Worm (Caenorhabditis elegans) whole organism, L4 larva: ENCODE data around the gene unc-41.

Experiments used
- D1046.2 ChIP-seq: fragments of 200-800 bp; sonication (Bioruptor generic); IDR thresholded peaks from 2 replicates; pipeline ENCODE4 v1.3.6; 2022; ENCODE audit warnings: missing genetic modification characterization, missing compliant biosample characterization
- F26F4.8 ChIP-seq: fragments of 200-800 bp; sonication (Bioruptor generic); conservative IDR thresholded peaks from 2 replicates; pipeline ENCODE4 v1.3.6; 2022; ENCODE audit warnings: missing genetic modification characterization, missing compliant biosample characterization
- T20F7.1 ChIP-seq: fragments of 200-800 bp; sonication (Bioruptor generic); optimal IDR thresholded peaks from 2 replicates; lab custom pipeline; 2018; ENCODE audit warnings: mild to moderate bottlenecking, missing genetic modification characterization, missing compliant biosample characterization
- T26A8.4 ChIP-seq: fragments of 200-800 bp; sonication (Bioruptor generic); IDR thresholded peaks from 2 replicates; pipeline ENCODE4 v1.3.6; 2022; ENCODE audit warnings: missing genetic modification characterization, missing compliant biosample characterization
- Y48G9A.11 ChIP-seq: fragments of 200-800 bp; sonication (Bioruptor generic); IDR thresholded peaks from 2 replicates; pipeline ENCODE4 v1.3.6; 2022; ENCODE audit warnings: missing genetic modification reagents, missing genetic modification characterization, missing compliant biosample characterization
- Y75B8A.6 ChIP-seq: fragments of 200-800 bp; sonication (Bioruptor generic); IDR thresholded peaks from 2 replicates; pipeline ENCODE4 v1.3.6; 2022; ENCODE audit warnings: missing genetic modification reagents, missing genetic modification characterization, missing compliant biosample characterization
- aha-1 ChIP-seq: fragments of 150-350 bp; peaks from one replicate; lab custom pipeline; 2014; ENCODE audit warnings: missing biosample characterization, missing genetic modification characterization
- aly-2 ChIP-seq: sonication (generic microtip); optimal IDR thresholded peaks from 2 replicates; lab custom pipeline; 2018; ENCODE audit warnings: missing biosample characterization, missing genetic modification characterization
- ama-1 ChIP-seq: fragments of 150-350 bp; optimal IDR thresholded peaks from 2 replicates; lab custom pipeline; 2014; ENCODE audit warnings: inconsistent platforms, mixed read lengths
- attf-4 ChIP-seq: sonication (generic microtip); optimal IDR thresholded peaks from 3 replicates; lab custom pipeline; 2017; ENCODE audit warnings: missing biosample characterization, missing genetic modification characterization
- ceh-32 ChIP-seq: sonication (generic microtip); optimal IDR thresholded peaks from 2 replicates; lab custom pipeline; 2016; ENCODE audit warnings: mild to moderate bottlenecking, missing genetic modification characterization, missing compliant biosample characterization; ENCODE audit not compliant: poor library complexity
- ceh-44 ChIP-seq: fragments of 200-800 bp; sonication (Bioruptor generic); IDR thresholded peaks from 2 replicates; pipeline ENCODE4 v1.3.6; 2022; ENCODE audit warnings: missing genetic modification reagents, missing genetic modification characterization, missing compliant biosample characterization
- cey-2 ChIP-seq: sonication (generic microtip); optimal IDR thresholded peaks from 3 replicates; lab custom pipeline; 2017; ENCODE audit warnings: missing genetic modification characterization, mild to moderate bottlenecking, missing compliant biosample characterization, antibody characterized with exemption, borderline replicate concordance; ENCODE audit not compliant: insufficient read depth
- ctbp-1 ChIP-seq: fragments of 200-800 bp; sonication (Bioruptor generic); IDR thresholded peaks from 2 replicates; pipeline ENCODE4 v1.3.6; 2022; ENCODE audit warnings: missing genetic modification reagents, missing genetic modification characterization, missing compliant biosample characterization
- daf-16 ChIP-seq, 3 experiments: sonication (generic microtip); optimal IDR thresholded peaks; 2 replicates each; lab custom pipeline; 2016 to 2017; ENCODE audit warnings: missing genetic modification characterization in 3 of 3, missing genetic modification reagents in 3 of 3, mild to moderate bottlenecking in 2 of 3, missing compliant biosample characterization in 2 of 3, missing biosample characterization in 1 of 3, moderate library complexity in 1 of 3
- dmd-6 ChIP-seq: fragments of 200-800 bp; sonication (Bioruptor generic); IDR thresholded peaks from 2 replicates; pipeline ENCODE4 v1.3.6; 2022; ENCODE audit warnings: missing genetic modification reagents, missing genetic modification characterization, missing compliant biosample characterization
- duxl-1 ChIP-seq: sonication (generic microtip); optimal IDR thresholded peaks from 2 replicates; lab custom pipeline; 2016; ENCODE audit warnings: mild to moderate bottlenecking, missing genetic modification characterization, moderate library complexity, missing compliant biosample characterization; ENCODE audit not compliant: poor library complexity
- fos-1 ChIP-seq: fragments of 150-350 bp; optimal IDR thresholded peaks from 2 replicates; lab custom pipeline; 2014; ENCODE audit warnings: missing biosample characterization, missing genetic modification characterization
- gei-8 ChIP-seq: fragments of 200-800 bp; sonication (Bioruptor generic); optimal IDR thresholded peaks from 2 replicates; lab custom pipeline; 2018; ENCODE audit warnings: mild to moderate bottlenecking, missing genetic modification characterization, missing compliant biosample characterization
- hif-1 ChIP-seq, 2 experiments: sonication (generic microtip); optimal IDR thresholded peaks; 2 replicates each; lab custom pipeline; 2016 to 2017; ENCODE audit warnings: missing compliant biosample characterization in 2 of 2, missing genetic modification characterization in 2 of 2, missing genetic modification reagents in 2 of 2, missing genotype in 2 of 2, mild to moderate bottlenecking in 1 of 2
- hlh-11 ChIP-seq: fragments of 200-800 bp; sonication (Bioruptor generic); optimal IDR thresholded peaks from 2 replicates; lab custom pipeline; 2018; ENCODE audit warnings: mild to moderate bottlenecking, missing genetic modification characterization, missing compliant biosample characterization
- hlh-30 ChIP-seq: sonication (generic microtip); optimal IDR thresholded peaks from 2 replicates; lab custom pipeline; 2017; ENCODE audit warnings: antibody characterized with exemption, mild to moderate bottlenecking, missing genetic modification characterization, missing compliant biosample characterization; ENCODE audit not compliant: insufficient read depth
- hmg-1.1 ChIP-seq: fragments of 200-800 bp; sonication (Bioruptor generic); IDR thresholded peaks from 2 replicates; pipeline ENCODE4 v1.3.6; 2022; ENCODE audit warnings: missing genetic modification reagents, missing genetic modification characterization, missing compliant biosample characterization
- lim-7 ChIP-seq: fragments of 200-800 bp; sonication (Bioruptor generic); IDR thresholded peaks from 2 replicates; pipeline ENCODE4 v1.3.6; 2022; ENCODE audit warnings: missing genetic modification characterization, missing compliant biosample characterization
- lin-1 ChIP-seq: fragments of 200-800 bp; sonication (Bioruptor generic); IDR thresholded peaks from 2 replicates; pipeline ENCODE4 v1.3.6; 2022; ENCODE audit warnings: missing genetic modification reagents, missing genetic modification characterization, missing compliant biosample characterization
- lin-13 ChIP-seq: fragments of 150-350 bp; optimal IDR thresholded peaks from 2 replicates; lab custom pipeline; 2014; ENCODE audit warnings: missing biosample characterization, missing genetic modification reagents, missing genetic modification characterization
- lin-29 ChIP-seq: fragments of 200-800 bp; sonication (Bioruptor generic); IDR thresholded peaks from 2 replicates; pipeline ENCODE4 v1.3.6; 2022; ENCODE audit warnings: missing genetic modification reagents, missing genetic modification characterization, missing compliant biosample characterization
- lir-3 ChIP-seq: sonication (generic microtip); optimal IDR thresholded peaks from 2 replicates; lab custom pipeline; 2016; ENCODE audit warnings: mild to moderate bottlenecking, missing genetic modification characterization, missing compliant biosample characterization
- lsy-2 ChIP-seq, 2 experiments: fragments of 150-350 bp in 1 of 2; sonication (generic microtip) in 1 of 2; optimal IDR thresholded peaks; 2 replicates each; lab custom pipeline; 2014 to 2017; ENCODE audit warnings: missing biosample characterization in 2 of 2, missing genetic modification characterization in 2 of 2
- madf-9 ChIP-seq: fragments of 200-800 bp; sonication (Bioruptor generic); conservative IDR thresholded peaks from 2 replicates; pipeline ENCODE4 v1.3.6; 2022; ENCODE audit warnings: missing genetic modification reagents, missing genetic modification characterization, missing compliant biosample characterization
- mdt-29 ChIP-seq: fragments of 200-800 bp; sonication (Bioruptor generic); IDR thresholded peaks from 2 replicates; pipeline ENCODE4 v1.3.6; 2022; ENCODE audit warnings: missing genetic modification reagents, missing genetic modification characterization, missing compliant biosample characterization
- nhr-10 ChIP-seq: fragments of 150-350 bp; optimal IDR thresholded peaks from 2 replicates; lab custom pipeline; 2014; ENCODE audit warnings: missing biosample characterization, missing genetic modification characterization
- nhr-11 ChIP-seq: fragments of 150-350 bp; optimal IDR thresholded peaks from 2 replicates; lab custom pipeline; 2014; ENCODE audit warnings: missing biosample characterization, missing genetic modification characterization
- nhr-111 ChIP-seq: fragments of 200-800 bp; sonication (Bioruptor generic); optimal IDR thresholded peaks from 2 replicates; lab custom pipeline; 2018; ENCODE audit warnings: mild to moderate bottlenecking, missing genetic modification characterization, missing compliant biosample characterization
- nhr-28 ChIP-seq: fragments of 150-350 bp; optimal IDR thresholded peaks from 2 replicates; lab custom pipeline; 2014; ENCODE audit warnings: missing biosample characterization, missing genetic modification characterization
- nhr-48 ChIP-seq: sonication (generic microtip); optimal IDR thresholded peaks from 2 replicates; lab custom pipeline; 2016; ENCODE audit warnings: mild to moderate bottlenecking, missing genetic modification characterization, missing compliant biosample characterization
- nhr-6 ChIP-seq: fragments of 150-350 bp; optimal IDR thresholded peaks from 2 replicates; lab custom pipeline; 2014; ENCODE audit warnings: missing biosample characterization, missing genetic modification characterization
- nhr-76 ChIP-seq: fragments of 150-350 bp; optimal IDR thresholded peaks from 2 replicates; lab custom pipeline; 2014; ENCODE audit warnings: missing biosample characterization, missing genetic modification characterization
- php-3 ChIP-seq: fragments of 200-800 bp; sonication (Bioruptor generic); IDR thresholded peaks from 2 replicates; pipeline ENCODE4 v1.3.6; 2022; ENCODE audit warnings: missing genetic modification reagents, missing genetic modification characterization, missing compliant biosample characterization
- pqm-1 ChIP-seq: sonication (generic microtip); optimal IDR thresholded peaks from 2 replicates; lab custom pipeline; 2017; ENCODE audit warnings: missing biosample characterization, missing genetic modification characterization
- sdz-12 ChIP-seq: fragments of 200-800 bp; sonication (Bioruptor generic); optimal IDR thresholded peaks from 2 replicates; lab custom pipeline; 2018; ENCODE audit warnings: mild to moderate bottlenecking, missing genetic modification characterization, missing compliant biosample characterization
- skn-1 ChIP-seq: fragments of 150-350 bp; optimal IDR thresholded peaks from 2 replicates; lab custom pipeline; 2014; ENCODE audit warnings: missing biosample characterization, missing genetic modification characterization
- tag-97 ChIP-seq: fragments of 200-800 bp; sonication (Bioruptor generic); IDR thresholded peaks from 2 replicates; pipeline ENCODE4 v1.3.6; 2022; ENCODE audit warnings: missing genetic modification characterization, missing compliant biosample characterization
- tra-1 ChIP-seq: fragments of 200-800 bp; sonication (Bioruptor generic); IDR thresholded peaks from 2 replicates; pipeline ENCODE4 v1.3.6; 2022; ENCODE audit warnings: missing genetic modification reagents, missing genetic modification characterization, missing compliant biosample characterization
- unc-62 ChIP-seq, 3 experiments: fragments of 150-350 bp in 1 of 3; sonication (generic microtip); optimal IDR thresholded peaks in 2 of 3; peaks in 1 of 3; 1 replicate in 1 of 3; 2 replicates in 2 of 3; lab custom pipeline; 2014 to 2017; ENCODE audit warnings: missing biosample characterization in 3 of 3, missing genetic modification characterization in 3 of 3, missing genetic modification reagents in 3 of 3, missing genotype in 1 of 3
- zfp-3 ChIP-seq: fragments of 200-800 bp; sonication (Bioruptor generic); conservative IDR thresholded peaks from 2 replicates; pipeline ENCODE4 v1.3.6; 2022; ENCODE audit warnings: missing genetic modification reagents, missing genetic modification characterization, missing compliant biosample characterization
- zip-11 ChIP-seq: fragments of 200-800 bp; sonication (Bioruptor generic); IDR thresholded peaks from 2 replicates; pipeline ENCODE4 v1.3.6; 2022; ENCODE audit warnings: missing genetic modification characterization, missing compliant biosample characterization

The unc-41 gene

DNA sequence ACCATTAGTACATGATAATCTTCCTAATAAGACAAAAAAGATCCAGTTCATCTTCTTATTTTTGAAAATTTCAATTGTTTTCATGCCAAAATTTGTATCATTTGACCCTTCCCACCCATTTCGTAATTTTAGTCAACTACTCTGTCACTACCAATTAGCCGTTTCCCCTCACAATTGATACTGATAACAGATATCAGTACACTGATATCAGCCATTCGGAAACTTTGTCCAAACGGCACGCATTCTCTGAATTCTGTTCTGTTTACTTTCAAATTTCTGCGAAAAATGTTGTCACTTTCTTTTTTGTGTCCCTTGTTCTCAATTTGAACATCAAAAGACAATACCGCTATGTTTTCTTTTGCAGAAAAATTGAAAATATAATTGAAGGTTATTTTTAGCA lies 36.6 kb upstream of the unc-41 start (continued):
- TF ChIP-seq Y48G9A.11 (no peak), nhr-111 (GFP tag; lab: Kevin White, UChicago) (no peak), zfp-3 (GFP tag; lab: Robert Waterston, UW) (no peak), lsy-2 (tag; optimal IDR thresholded peaks at IDR 0.05; lab: Kevin White, UChicago) (no peak), tag-97 (GFP tag; lab: Robert Waterston, UW) (no peak), mdt-29 (GFP tag; lab: Robert Waterston, UW) (no peak), lim-7 (no peak), Y75B8A.6 (GFP tag; lab: Robert Waterston, UW) (no peak), lin-1 (GFP tag; lab: Robert Waterston, UW) (no peak), aha-1 (tag; lab: Kevin White, UChicago) (no peak), pqm-1 (tag; lab: Kevin White, UChicago) (peak; percentile 61), skn-1 (tag; lab: Kevin White, UChicago) (no peak), nhr-10 (tag; lab: Kevin White, UChicago) (no peak), sdz-12 (GFP tag; lab: Kevin White, UChicago) (no peak), zip-11 (GFP tag; lab: Robert Waterston, UW) (no peak), T20F7.1 (GFP tag; lab: Kevin White, UChicago) (no peak), lin-13 (GFP tag; lab: Kevin White, UChicago) (no peak), dmd-6 (GFP tag; lab: Robert Waterston, UW) (peak; percentile 61), madf-9 (GFP tag; lab: Robert Waterston, UW) (no peak), nhr-28 (peak; percentile 78), lin-29 (GFP tag; lab: Robert Waterston, UW) (no peak), T26A8.4 (GFP tag; lab: Robert Waterston, UW) (no peak), ceh-44 (no peak), nhr-11 (tag; lab: Kevin White, UChicago) (no peak), ama-1 (lab: Kevin White, UChicago) (no peak), hif-1 (tag; optimal IDR thresholded peaks at IDR 0.05; lab: Kevin White, UChicago) (no peak), hlh-30 (peak; percentile 12), aly-2 (no peak), unc-62 (GFP tag; optimal IDR thresholded peaks at IDR 0.05 in 1 of 2; lab: Kevin White, UChicago) (peak in 1 of 2 experiments; percentile 29), unc-62 (tag; optimal IDR thresholded peaks at IDR 0.05; lab: Kevin White, UChicago) (no peak), daf-16 (GFP tag; optimal IDR thresholded peaks at IDR 0.05; lab: Kevin White, UChicago) (no peak), daf-16 (tag; optimal IDR thresholded peaks at IDR 0.05; lab: Kevin White, UChicago) (peak; percentile 82), ceh-32 (no peak), hmg-1.1 (GFP tag; lab: Robert Waterston, UW) (no peak), tra-1 (GFP tag; lab: Robert Waterston, UW) (no peak), gei-8 (GFP tag; lab: Kevin White, UChicago) (no peak), ctbp-1 (GFP tag; lab: Robert Waterston, UW) (no peak), F26F4.8 (no peak), nhr-48 (tag; lab: Kevin White, UChicago) (no peak), lir-3 (tag; lab: Kevin White, UChicago) (no peak), hlh-11 (peak; percentile 56), nhr-6 (no peak), D1046.2 (no peak)

DNA sequence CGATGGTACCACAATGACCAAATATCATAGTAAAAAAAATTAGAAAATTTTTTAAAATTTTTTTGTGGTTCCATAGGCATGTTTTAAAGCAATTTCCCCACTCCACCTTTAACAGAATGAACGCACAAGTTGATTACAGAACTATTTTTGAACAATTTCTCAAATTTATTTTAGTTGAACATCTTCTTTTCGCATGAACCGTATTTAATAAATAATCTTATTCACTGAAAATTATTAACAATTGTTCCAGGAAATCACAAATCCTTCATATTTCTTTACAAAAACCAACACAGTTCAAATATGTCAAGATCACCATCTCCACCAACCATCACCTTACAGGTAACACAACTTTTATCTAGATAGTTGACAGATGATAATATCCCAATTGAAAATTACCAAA lies 35.6 kb upstream of the unc-41 start, which contains the start of gene lea-1:
Gene lea-1, plus strand, starts transcription at position 301 of the 400 bp plus-strand sequence.
- TF ChIP-seq F26F4.8 (no peak), attf-4 (no peak), cey-2 (tag; lab: Kevin White, UChicago) (no peak), duxl-1 (no peak), nhr-28 (no peak), nhr-76 (tag; lab: Kevin White, UChicago) (no peak), madf-9 (GFP tag; lab: Robert Waterston, UW) (no peak), fos-1 (tag; lab: Kevin White, UChicago) (no peak), php-3 (GFP tag; lab: Robert Waterston, UW) (no peak)
